Worm (Caenorhabditis elegans) whole organism, late embryonic: ENCODE data around the gene dhs-29.
A peak's percentile ranks its signal among the peaks of the same experiment; 100 is the strongest.

Experiments used
- F13H6.1 ChIP-seq: sonication (generic microtip); optimal IDR thresholded peaks from 2 replicates; lab custom pipeline; 2016; ENCODE audit warnings: missing genetic modification characterization, missing compliant biosample characterization
- K02D7.2 ChIP-seq: sonication (generic microtip); optimal IDR thresholded peaks from 2 replicates; lab custom pipeline; 2017; ENCODE audit warnings: mild to moderate bottlenecking, missing genetic modification characterization, missing compliant biosample characterization
- T23F11.4 ChIP-seq: fragments of 200-800 bp; sonication (Bioruptor generic); optimal IDR thresholded peaks from 2 replicates; lab custom pipeline; 2018; ENCODE audit warnings: mild to moderate bottlenecking, missing genetic modification characterization, missing compliant biosample characterization
- ahr-1 ChIP-seq: sonication (generic microtip); optimal IDR thresholded peaks from 2 replicates; lab custom pipeline; 2016; ENCODE audit warnings: missing genetic modification characterization, missing compliant biosample characterization
- ceh-14 ChIP-seq: sonication (generic microtip); optimal IDR thresholded peaks from 2 replicates; lab custom pipeline; 2016; ENCODE audit warnings: missing genotype, missing genetic modification characterization, missing compliant biosample characterization
- ceh-18 ChIP-seq: sonication (generic microtip); optimal IDR thresholded peaks from 2 replicates; lab custom pipeline; 2016; ENCODE audit warnings: missing genetic modification characterization, missing compliant biosample characterization
- ceh-19 ChIP-seq: fragments of 200-800 bp; sonication (Bioruptor generic); optimal IDR thresholded peaks from 2 replicates; lab custom pipeline; 2018; ENCODE audit warnings: mild to moderate bottlenecking, missing genetic modification characterization, missing compliant biosample characterization
- ceh-2 ChIP-seq: sonication (generic microtip); optimal IDR thresholded peaks from 2 replicates; lab custom pipeline; 2016; ENCODE audit warnings: missing genotype, missing genetic modification characterization, missing compliant biosample characterization
- ceh-31 ChIP-seq: sonication (generic microtip); optimal IDR thresholded peaks from 2 replicates; lab custom pipeline; 2016; ENCODE audit warnings: missing genetic modification characterization, missing compliant biosample characterization
- ceh-34 ChIP-seq: sonication (generic microtip); optimal IDR thresholded peaks from 2 replicates; lab custom pipeline; 2016; ENCODE audit warnings: mild to moderate bottlenecking, missing genetic modification characterization, missing compliant biosample characterization
- ceh-45 ChIP-seq: fragments of 200-800 bp; sonication (Bioruptor generic); IDR thresholded peaks from 2 replicates; pipeline ENCODE4 v1.3.6; 2022; ENCODE audit warnings: missing genetic modification reagents, missing genetic modification characterization, missing compliant biosample characterization
- ceh-6 ChIP-seq: fragments of 200-800 bp; sonication (Bioruptor generic); optimal IDR thresholded peaks from 2 replicates; lab custom pipeline; 2018; ENCODE audit warnings: mild to moderate bottlenecking, missing genetic modification characterization, missing compliant biosample characterization
- ceh-9 ChIP-seq: sonication (generic microtip); optimal IDR thresholded peaks from 2 replicates; lab custom pipeline; 2016; ENCODE audit warnings: mild to moderate bottlenecking, missing genetic modification characterization, inconsistent platforms, missing compliant biosample characterization
- dmd-4 ChIP-seq: sonication (generic microtip); optimal IDR thresholded peaks from 2 replicates; lab custom pipeline; 2016; ENCODE audit warnings: borderline replicate concordance, missing genetic modification characterization, missing compliant biosample characterization
- elt-2 ChIP-seq: sonication (generic microtip); optimal IDR thresholded peaks from 2 replicates; lab custom pipeline; 2016; ENCODE audit warnings: missing genetic modification reagents, missing genetic modification characterization, missing compliant biosample characterization
- elt-4 ChIP-seq: sonication (generic microtip); optimal IDR thresholded peaks from 2 replicates; lab custom pipeline; 2016; ENCODE audit warnings: missing genetic modification characterization, missing compliant biosample characterization
- ets-4 ChIP-seq: sonication (generic microtip); optimal IDR thresholded peaks from 2 replicates; lab custom pipeline; 2016; ENCODE audit warnings: missing genetic modification characterization, missing compliant biosample characterization
- eyg-1 ChIP-seq: sonication (generic microtip); optimal IDR thresholded peaks from 2 replicates; lab custom pipeline; 2016; ENCODE audit warnings: missing genotype, missing genetic modification characterization, missing compliant biosample characterization
- fkh-10 ChIP-seq: fragments of 150-350 bp; optimal IDR thresholded peaks from 2 replicates; lab custom pipeline; 2014; ENCODE audit warnings: missing biosample characterization, missing genetic modification reagents, missing genetic modification characterization
- hlh-15 ChIP-seq: sonication (generic microtip); optimal IDR thresholded peaks from 2 replicates; lab custom pipeline; 2016; ENCODE audit warnings: missing genetic modification characterization, missing compliant biosample characterization
- hlh-30 ChIP-seq: sonication (generic microtip); optimal IDR thresholded peaks from 2 replicates; lab custom pipeline; 2017; ENCODE audit warnings: antibody characterized with exemption, missing genetic modification characterization, missing compliant biosample characterization; ENCODE audit not compliant: insufficient read depth
- hlh-6 ChIP-seq: sonication (generic microtip); optimal IDR thresholded peaks from 2 replicates; lab custom pipeline; 2016; ENCODE audit warnings: missing genotype, missing genetic modification characterization, missing compliant biosample characterization
- hlh-8 ChIP-seq: sonication (generic microtip); optimal IDR thresholded peaks from 2 replicates; lab custom pipeline; 2016; ENCODE audit warnings: missing genotype, missing genetic modification characterization, missing compliant biosample characterization
- lim-6 ChIP-seq: sonication (generic microtip); optimal IDR thresholded peaks from 2 replicates; lab custom pipeline; 2016; ENCODE audit warnings: missing genetic modification characterization, missing compliant biosample characterization
- madf-2 ChIP-seq: sonication (generic microtip); optimal IDR thresholded peaks from 2 replicates; lab custom pipeline; 2017; ENCODE audit warnings: missing genetic modification characterization, missing compliant biosample characterization
- mec-3 ChIP-seq: sonication (generic microtip); optimal IDR thresholded peaks from 2 replicates; lab custom pipeline; 2016; ENCODE audit warnings: borderline replicate concordance, missing genetic modification characterization, missing compliant biosample characterization
- nfya-1 ChIP-seq: sonication (generic microtip); optimal IDR thresholded peaks from 2 replicates; lab custom pipeline; 2017; ENCODE audit warnings: missing genetic modification characterization, mild to moderate bottlenecking, missing compliant biosample characterization, antibody characterized with exemption, moderate library complexity
- nhr-11 ChIP-seq: fragments of 150-350 bp; optimal IDR thresholded peaks from 2 replicates; lab custom pipeline; 2014; ENCODE audit warnings: missing biosample characterization, missing genetic modification characterization
- nhr-232 ChIP-seq: sonication (generic microtip); optimal IDR thresholded peaks from 2 replicates; lab custom pipeline; 2016; ENCODE audit warnings: missing genetic modification characterization, missing compliant biosample characterization
- pag-3 ChIP-seq: sonication (generic microtip); optimal IDR thresholded peaks from 2 replicates; lab custom pipeline; 2016; ENCODE audit warnings: missing compliant biosample characterization, missing genetic modification characterization, borderline replicate concordance
- pha-2 ChIP-seq: sonication (generic microtip); optimal IDR thresholded peaks from 2 replicates; lab custom pipeline; 2017; ENCODE audit warnings: mild to moderate bottlenecking, missing genetic modification characterization, missing compliant biosample characterization
- rnt-1 ChIP-seq: sonication (generic microtip); optimal IDR thresholded peaks from 2 replicates; lab custom pipeline; 2016; ENCODE audit warnings: missing genetic modification characterization, missing compliant biosample characterization
- sdc-2 ChIP-seq: sonication (generic microtip); optimal IDR thresholded peaks from 2 replicates; lab custom pipeline; 2016; ENCODE audit warnings: missing genotype, missing genetic modification characterization, missing compliant biosample characterization
- sox-2 ChIP-seq: fragments of 200-800 bp; sonication (Bioruptor generic); IDR thresholded peaks from 2 replicates; pipeline ENCODE4 v1.3.6; 2022; ENCODE audit warnings: missing genetic modification reagents, missing genetic modification characterization, missing compliant biosample characterization
- syd-9 ChIP-seq: sonication (generic microtip); optimal IDR thresholded peaks from 2 replicates; lab custom pipeline; 2016; ENCODE audit warnings: mild to moderate bottlenecking, missing genetic modification characterization, moderate library complexity, missing compliant biosample characterization
- tbx-2 ChIP-seq: sonication (generic microtip); optimal IDR thresholded peaks from 2 replicates; lab custom pipeline; 2016; ENCODE audit warnings: missing genetic modification characterization, missing compliant biosample characterization
- tbx-7 ChIP-seq: sonication (generic microtip); optimal IDR thresholded peaks from 2 replicates; lab custom pipeline; 2016; ENCODE audit warnings: missing genotype, missing genetic modification characterization, missing compliant biosample characterization
- unc-3 ChIP-seq, 2 experiments: fragments of 200-800 bp in 1 of 2; sonication (Bioruptor generic) in 1 of 2; sonication (generic microtip) in 1 of 2; conservative IDR thresholded peaks in 1 of 2; optimal IDR thresholded peaks in 1 of 2; 2 replicates each; pipeline versions ENCODE4 v1.3.6 to Lab custom; 2016 to 2022; ENCODE audit warnings: missing compliant biosample characterization in 2 of 2, missing genetic modification characterization in 2 of 2, missing genetic modification reagents in 1 of 2
- unc-42 ChIP-seq: sonication (generic microtip); optimal IDR thresholded peaks from 2 replicates; lab custom pipeline; 2016; ENCODE audit warnings: missing genotype, missing genetic modification characterization, missing compliant biosample characterization
- unc-55 ChIP-seq: sonication (generic microtip); optimal IDR thresholded peaks from 2 replicates; lab custom pipeline; 2017; ENCODE audit warnings: missing biosample characterization, missing genetic modification reagents, missing genetic modification characterization

dhs-29 gene

DNA sequence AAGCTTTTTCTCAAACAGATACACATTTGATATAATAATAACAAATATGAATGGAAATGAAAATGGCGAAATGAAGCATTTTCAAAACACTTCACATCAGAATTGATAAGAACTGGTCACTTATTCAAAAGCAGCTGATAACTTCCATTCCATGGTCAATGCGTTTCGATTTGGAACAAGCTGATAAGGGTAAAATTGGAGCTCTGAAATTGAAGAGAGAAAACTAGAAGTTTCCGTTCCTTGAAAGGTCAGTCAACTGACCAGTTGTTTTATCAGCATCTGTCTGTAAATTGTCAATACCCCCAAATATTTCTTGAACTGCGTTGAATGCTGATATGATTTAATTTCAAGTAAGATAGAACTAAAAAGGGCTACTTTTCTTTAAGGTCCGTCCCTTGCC lies 12.4 kb downstream of the dhs-29 start:
- TF ChIP-seq madf-2 (tag; lab: Kevin White, UChicago) (no peak), elt-2 (tag; lab: Kevin White, UChicago) (peak; percentile 12), T23F11.4 (no peak), hlh-15 (tag; lab: Kevin White, UChicago) (no peak), ceh-45 (GFP tag; lab: Robert Waterston, UW) (no peak), nhr-232 (tag; lab: Kevin White, UChicago) (no peak), elt-4 (tag; lab: Kevin White, UChicago) (no peak), ets-4 (no peak), ceh-6 (GFP tag; lab: Kevin White, UChicago) (no peak)

DNA sequence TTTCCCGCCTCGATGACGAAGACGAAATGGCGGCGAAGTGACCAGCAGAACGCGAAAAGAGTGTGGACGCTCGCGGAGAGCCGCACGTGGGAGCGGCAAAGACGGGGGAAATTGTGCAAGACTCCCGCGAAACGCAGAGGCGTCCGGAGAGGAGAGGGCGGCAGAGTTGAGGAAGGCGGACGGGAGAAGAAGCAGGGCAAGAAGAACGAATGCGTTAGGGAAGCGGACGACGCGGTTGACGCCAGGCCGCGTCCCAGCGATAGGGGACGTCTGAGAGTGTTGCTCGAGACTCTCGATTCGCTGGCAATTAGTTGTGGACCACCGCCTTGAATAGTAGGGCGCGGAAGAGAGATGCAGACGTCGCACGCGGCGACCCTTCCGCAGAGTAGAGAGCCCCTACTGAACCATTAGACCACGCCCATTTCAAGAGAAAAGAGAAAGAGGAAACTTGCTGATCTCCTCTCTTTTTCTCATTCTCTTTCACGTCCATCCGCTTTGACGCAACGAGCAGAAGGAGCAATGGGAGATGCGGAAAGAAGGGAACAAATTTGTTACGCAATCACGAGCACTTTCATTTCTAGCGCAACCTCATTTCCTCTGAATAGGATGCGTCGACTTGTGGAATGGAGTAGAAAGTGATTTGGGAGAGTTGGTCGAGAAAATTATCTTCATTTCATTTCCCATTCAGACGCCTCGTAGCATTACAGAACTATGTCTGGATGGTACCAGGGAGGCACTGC lies 13.3 kb downstream of the dhs-29 start:
- TF ChIP-seq unc-55 (GFP tag; lab: Kevin White, UChicago), result peak; percentile 0
- TF ChIP-seq F13H6.1 (tag; lab: Kevin White, UChicago), result peak; percentile 45
- TF ChIP-seq ceh-19 (GFP tag; lab: Kevin White, UChicago), result peak; percentile 64
- 0 out of 2 replicates have a peak, but pooled peaks have one; percentile 15 for TF ChIP-seq unc-3 (GFP tag; conservative IDR thresholded peaks at IDR 0.05; lab: Robert Waterston, UW)
- TF ChIP-seq unc-3 (tag; optimal IDR thresholded peaks at IDR 0.05; lab: Kevin White, UChicago), result no peak
- no peak for TF ChIP-seq eyg-1 (tag; lab: Kevin White, UChicago)
- TF ChIP-seq T23F11.4, result no peak
- TF ChIP-seq ahr-1 (tag; lab: Kevin White, UChicago), result no peak
- TF ChIP-seq ceh-18 (tag; lab: Kevin White, UChicago), result peak; percentile 38
- peak; percentile 51 for TF ChIP-seq ceh-14 (tag; lab: Kevin White, UChicago)
- no peak for TF ChIP-seq mec-3 (tag; lab: Kevin White, UChicago)
- TF ChIP-seq nfya-1 (tag; lab: Kevin White, UChicago), result peak; percentile 51
- TF ChIP-seq ceh-34 (tag; lab: Kevin White, UChicago), result peak; percentile 78
- TF ChIP-seq K02D7.2 (tag; lab: Kevin White, UChicago), result no peak
- no peak for TF ChIP-seq ceh-45 (GFP tag; lab: Robert Waterston, UW)
- TF ChIP-seq lim-6 (tag; lab: Kevin White, UChicago), result peak; percentile 24
- TF ChIP-seq tbx-7, result no peak
- TF ChIP-seq sdc-2 (tag; lab: Kevin White, UChicago), result peak; percentile 70
- TF ChIP-seq pag-3 (tag; lab: Kevin White, UChicago), result no peak
- TF ChIP-seq sox-2 (GFP tag; lab: Robert Waterston, UW), result no peak
- peak; percentile 5 for TF ChIP-seq fkh-10
- peak; percentile 39 for TF ChIP-seq rnt-1 (tag; lab: Kevin White, UChicago)
- TF ChIP-seq nhr-11 (tag; lab: Kevin White, UChicago), result no peak
- peak; percentile 37 for TF ChIP-seq ceh-2 (tag; lab: Kevin White, UChicago)
- peak; percentile 69 for TF ChIP-seq syd-9 (tag; lab: Kevin White, UChicago)
- peak; percentile 17 for TF ChIP-seq hlh-30
- peak; percentile 44 for TF ChIP-seq tbx-2
- peak; percentile 13 for TF ChIP-seq pha-2
- no peak for TF ChIP-seq hlh-8 (tag; lab: Kevin White, UChicago)
- TF ChIP-seq hlh-6 (tag; lab: Kevin White, UChicago), result peak; percentile 63
- peak; percentile 49 for TF ChIP-seq unc-42 (tag; lab: Kevin White, UChicago)
- peak; percentile 68 for TF ChIP-seq ceh-31 (tag; lab: Kevin White, UChicago)
- TF ChIP-seq dmd-4 (tag; lab: Kevin White, UChicago), result peak; percentile 10
- TF ChIP-seq ceh-9 (tag; lab: Kevin White, UChicago), result no peak
- TF ChIP-seq, all 69 proteins: peak for 21
